Worm (Caenorhabditis elegans): Measurements from ENCODE around the gene srh-36.

Gene srh-36

ce11 chrV:2792958-2793357 is 28.5 kb downstream of the srh-36 start:
- TF ChIP-seq drap-1 (GFP tag; optimal IDR thresholded peaks at IDR 0.05) (no peak), blmp-1 (tag; optimal IDR thresholded peaks at IDR 0.05) (no peak), M03D4.4 (tag; optimal IDR thresholded peaks at IDR 0.05) (no peak), unc-120 (tag; optimal IDR thresholded peaks at IDR 0.05; ENCODE audit: poor library complexity, severe bottlenecking) (no peak), mls-2 (tag; optimal IDR thresholded peaks at IDR 0.05) (no peak), unc-39 (tag; optimal IDR thresholded peaks at IDR 0.05) (no peak), pha-4 (tag; optimal IDR thresholded peaks at IDR 0.05) (no peak), sem-2 (GFP tag; optimal IDR thresholded peaks at IDR 0.05) (no peak), bed-3 (GFP tag; optimal IDR thresholded peaks at IDR 0.05) (no peak), ceh-39 (tag; optimal IDR thresholded peaks at IDR 0.05) (no peak)

- TF ChIP-seq ceh-43 (GFP tag; optimal IDR thresholded peaks at IDR 0.05) (no peak), cnd-1 (tag; optimal IDR thresholded peaks at IDR 0.05) (no peak), ztf-11 (tag; optimal IDR thresholded peaks at IDR 0.05) (no peak)
These were observed 40.7 kb downstream of the srh-36 start, which contains the start of gene R05D8.11 for ce11 chrV:2780786-2781185. Gene R05D8.11, minus strand, starts transcription at chrV:2780886.

ce11 chrV:2774042-2774441 is 47.4 kb downstream of the srh-36 start, which contains the start of gene srj-18:
Gene srj-18, plus strand, starts transcription at chrV:2774342.
- no peak for TF ChIP-seq lsy-2 (tag; optimal IDR thresholded peaks at IDR 0.05)
- no peak for TF ChIP-seq ceh-83 (GFP tag; optimal IDR thresholded peaks at IDR 0.05)
- TF ChIP-seq mep-1 (tag; optimal IDR thresholded peaks at IDR 0.05), result no peak
- TF ChIP-seq elt-3 (tag; optimal IDR thresholded peaks at IDR 0.05), result no peak
- no peak for TF ChIP-seq drap-1 (GFP tag; optimal IDR thresholded peaks at IDR 0.05)
- TF ChIP-seq unc-62 (GFP tag; optimal IDR thresholded peaks at IDR 0.05), result no peak
- TF ChIP-seq snpc-4 (tag; optimal IDR thresholded peaks at IDR 0.05), result no peak
- no peak for TF ChIP-seq sem-2 (GFP tag; optimal IDR thresholded peaks at IDR 0.05)
- no peak for TF ChIP-seq ham-2 (GFP tag; optimal IDR thresholded peaks at IDR 0.05)
- TF ChIP-seq flh-1 (GFP tag; optimal IDR thresholded peaks at IDR 0.05), result no peak
- no peak for TF ChIP-seq sptf-1 (tag; optimal IDR thresholded peaks at IDR 0.05)
- TF ChIP-seq bed-3 (GFP tag; optimal IDR thresholded peaks at IDR 0.05), result no peak
- TF ChIP-seq pha-4 (tag; optimal IDR thresholded peaks at IDR 0.05), result no peak
- TF ChIP-seq nhr-2 (tag; optimal IDR thresholded peaks at IDR 0.05), result no peak
- TF ChIP-seq mab-5 (tag; optimal IDR thresholded peaks at IDR 0.05), result no peak
- no peak for TF ChIP-seq unc-120 (tag; optimal IDR thresholded peaks at IDR 0.05; ENCODE audit: poor library complexity, severe bottlenecking)

- no peak for TF ChIP-seq lin-13 (tag; optimal IDR thresholded peaks at IDR 0.05)
- no peak for TF ChIP-seq flh-1 (GFP tag; optimal IDR thresholded peaks at IDR 0.05)
- TF ChIP-seq ceh-39 (tag; optimal IDR thresholded peaks at IDR 0.05), result no peak
- TF ChIP-seq nhr-76 (tag; optimal IDR thresholded peaks at IDR 0.05), result no peak
- no peak for TF ChIP-seq sptf-1 (tag; optimal IDR thresholded peaks at IDR 0.05)
- no peak for TF ChIP-seq unc-120 (tag; optimal IDR thresholded peaks at IDR 0.05; ENCODE audit: poor library complexity, severe bottlenecking)
- TF ChIP-seq lsy-2 (tag; optimal IDR thresholded peaks at IDR 0.05), result no peak
- TF ChIP-seq zip-8 (tag; optimal IDR thresholded peaks at IDR 0.05), result no peak
- no peak for TF ChIP-seq ham-2 (GFP tag; optimal IDR thresholded peaks at IDR 0.05)
- TF ChIP-seq mls-2 (tag; optimal IDR thresholded peaks at IDR 0.05), result no peak
- no peak for TF ChIP-seq M03D4.4 (tag; optimal IDR thresholded peaks at IDR 0.05)
- TF ChIP-seq cnd-1 (tag; optimal IDR thresholded peaks at IDR 0.05), result no peak
- TF ChIP-seq ceh-83 (GFP tag; optimal IDR thresholded peaks at IDR 0.05), result no peak
- TF ChIP-seq lin-32 (GFP tag; optimal IDR thresholded peaks at IDR 0.05), result no peak
These were observed 49.9 kb downstream of the srh-36 start, which contains the start of gene srh-56 for ce11 chrV:2771560-2771959. Gene srh-56, plus strand, starts transcription at chrV:2771860.

DNA sequence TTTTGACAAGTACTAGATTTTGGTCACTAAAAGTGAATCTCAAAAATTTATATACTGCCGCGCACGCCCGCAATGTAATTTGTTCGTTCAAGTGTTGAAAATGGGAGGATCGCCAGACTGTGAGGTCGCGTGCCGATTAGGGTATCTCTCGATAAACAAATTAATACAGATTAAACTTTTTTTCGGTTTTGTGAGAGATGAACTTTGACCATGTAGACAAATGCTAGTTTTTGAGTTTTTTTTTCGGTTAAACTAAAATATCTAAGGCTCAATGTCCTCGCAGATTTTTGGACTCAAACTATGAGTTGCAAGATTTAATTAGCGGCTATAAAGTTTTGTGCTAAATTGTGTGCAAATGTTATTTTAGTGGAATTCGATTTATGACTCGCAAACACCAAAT is 51.7 kb downstream of the srh-36 start, which contains the start of gene dhs-15:
dhs-15 (minus strand) TSS at position 101 of the 400 bp plus-strand sequence.
- TF ChIP-seq nhr-12 (tag; optimal IDR thresholded peaks at IDR 0.05) (no peak), ztf-11 (tag; optimal IDR thresholded peaks at IDR 0.05) (no peak), ham-2 (GFP tag; optimal IDR thresholded peaks at IDR 0.05) (no peak), nhr-2 (tag; optimal IDR thresholded peaks at IDR 0.05) (no peak), unc-39 (tag; optimal IDR thresholded peaks at IDR 0.05) (no peak), ces-1 (GFP tag; optimal IDR thresholded peaks at IDR 0.05) (no peak), elt-3 (tag; optimal IDR thresholded peaks at IDR 0.05) (no peak), lin-32 (GFP tag; optimal IDR thresholded peaks at IDR 0.05) (no peak), flh-1 (GFP tag; optimal IDR thresholded peaks at IDR 0.05) (no peak), snpc-4 (tag; optimal IDR thresholded peaks at IDR 0.05) (no peak), unc-120 (tag; optimal IDR thresholded peaks at IDR 0.05; ENCODE audit: poor library complexity, severe bottlenecking) (no peak), nhr-76 (tag; optimal IDR thresholded peaks at IDR 0.05) (no peak), tbx-8 (GFP tag; optimal IDR thresholded peaks at IDR 0.05) (no peak), ceh-39 (tag; optimal IDR thresholded peaks at IDR 0.05) (no peak), sem-2 (GFP tag; optimal IDR thresholded peaks at IDR 0.05) (no peak), M03D4.4 (tag; optimal IDR thresholded peaks at IDR 0.05) (no peak), cnd-1 (tag; optimal IDR thresholded peaks at IDR 0.05) (no peak), lsy-2 (tag; optimal IDR thresholded peaks at IDR 0.05) (no peak)
